Fruit fly (Drosophila melanogaster): Measurements from ENCODE around the gene CG33128.

DNA sequence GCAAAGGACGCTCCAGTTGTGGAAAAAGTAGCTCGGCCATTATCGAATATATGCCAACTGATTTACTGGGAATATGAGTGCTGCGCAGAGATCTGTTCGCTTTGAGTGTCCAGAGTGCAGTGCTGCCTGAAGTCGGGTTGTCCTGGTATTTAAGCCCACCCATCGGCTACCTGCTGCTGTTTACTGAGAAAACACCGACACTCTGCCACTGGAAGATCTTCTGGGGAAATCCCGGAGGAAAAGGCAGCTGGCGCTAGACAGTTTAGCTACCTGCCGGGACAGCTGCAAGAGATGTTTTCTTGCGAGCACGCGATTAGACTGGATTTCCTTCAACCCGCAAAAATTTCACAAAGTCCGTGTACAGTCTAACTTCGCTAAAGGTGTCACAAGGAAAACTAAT lies 24.2 kb downstream of the CG33128 start, which contains the start of gene halo:
- TF ChIP-seq psq (optimal IDR thresholded peaks at IDR 0.05), result no peak
- no peak for TF ChIP-seq Myc (optimal IDR thresholded peaks at IDR 0.05)
- TF ChIP-seq Sin3A (optimal IDR thresholded peaks at IDR 0.05), result no peak
- TF ChIP-seq insv (optimal IDR thresholded peaks at IDR 0.05), result no peak
- no peak for TF ChIP-seq h (optimal IDR thresholded peaks at IDR 0.05)

Data from Kc167 (cell line).